Fruit fly (Drosophila melanogaster): ENCODE data around the gene vari.

DNA sequence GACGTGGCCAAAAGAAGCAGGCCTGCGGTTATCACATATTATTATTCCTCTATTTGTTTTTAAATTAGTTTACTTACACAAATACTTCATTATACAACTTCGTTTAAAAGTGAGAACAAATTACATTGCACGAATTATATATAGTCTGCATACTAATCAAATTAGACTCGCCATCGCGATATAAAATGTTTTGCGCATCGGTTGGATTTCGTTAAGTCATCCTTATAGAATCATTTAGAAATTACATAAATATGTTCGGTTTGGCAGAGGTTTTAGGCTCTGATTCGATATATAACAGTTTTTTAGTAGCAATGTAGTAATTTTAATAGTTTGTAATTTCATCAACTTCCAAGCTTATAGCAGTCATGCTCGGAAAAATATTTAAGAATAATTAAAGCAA, 41.0 kb upstream of the vari start, which contains the start of gene Spn38F:
- TF ChIP-seq CG32006 (GFP tag; optimal IDR thresholded peaks at IDR 0.05) (no peak), CG11294 (GFP tag; IDR thresholded peaks at IDR 0.05) (no peak), fd59A (GFP tag; optimal IDR thresholded peaks at IDR 0.05) (no peak), Met (GFP tag; optimal IDR thresholded peaks at IDR 0.05) (no peak), svp (GFP tag) (no peak), CG6808 (GFP tag; optimal IDR thresholded peaks at IDR 0.05) (no peak), Sox102F (GFP tag; optimal IDR thresholded peaks at IDR 0.05) (no peak), CG11902 (GFP tag; optimal IDR thresholded peaks at IDR 0.05) (no peak), dsx (GFP tag; optimal IDR thresholded peaks at IDR 0.05; ENCODE audit: poor library complexity, severe bottlenecking) (no peak), eg (GFP tag; IDR thresholded peaks at IDR 0.05) (no peak), cyc (GFP tag; optimal IDR thresholded peaks at IDR 0.05) (no peak)
